Worm (Caenorhabditis elegans) whole organism, L4 larva: Measurements from ENCODE around the gene Y57G11C.1130.

Experiments
- F49E8.2 ChIP-seq: sonication (generic microtip); optimal IDR thresholded peaks from 2 replicates; lab custom pipeline; 2016; ENCODE audit warnings: missing compliant biosample characterization, mild to moderate bottlenecking, missing genetic modification characterization, borderline replicate concordance
- ama-1 ChIP-seq: fragments of 150-350 bp; optimal IDR thresholded peaks from 2 replicates; lab custom pipeline; 2014; ENCODE audit warnings: inconsistent platforms, mixed read lengths
- hif-1 ChIP-seq, 2 experiments: sonication (generic microtip); optimal IDR thresholded peaks; 2 replicates each; lab custom pipeline; 2016 to 2017; ENCODE audit warnings: missing compliant biosample characterization in 2 of 2, missing genetic modification characterization in 2 of 2, missing genetic modification reagents in 2 of 2, missing genotype in 2 of 2, mild to moderate bottlenecking in 1 of 2
- lin-15B ChIP-seq: fragments of 150-350 bp; sonication (generic microtip); optimal IDR thresholded peaks from 3 replicates; lab custom pipeline; 2014; ENCODE audit warnings: missing biosample characterization, missing genetic modification characterization
- lir-3 ChIP-seq: sonication (generic microtip); optimal IDR thresholded peaks from 2 replicates; lab custom pipeline; 2016; ENCODE audit warnings: mild to moderate bottlenecking, missing genetic modification characterization, missing compliant biosample characterization
- mdt-29 ChIP-seq: fragments of 200-800 bp; sonication (Bioruptor generic); IDR thresholded peaks from 2 replicates; pipeline ENCODE4 v1.3.6; 2022; ENCODE audit warnings: missing genetic modification reagents, missing genetic modification characterization, missing compliant biosample characterization
- nhr-11 ChIP-seq: fragments of 150-350 bp; optimal IDR thresholded peaks from 2 replicates; lab custom pipeline; 2014; ENCODE audit warnings: missing biosample characterization, missing genetic modification characterization
- nhr-237 ChIP-seq: sonication (generic microtip); optimal IDR thresholded peaks from 2 replicates; lab custom pipeline; 2017; ENCODE audit warnings: missing biosample characterization, missing genetic modification characterization
- nhr-6 ChIP-seq: fragments of 150-350 bp; optimal IDR thresholded peaks from 2 replicates; lab custom pipeline; 2014; ENCODE audit warnings: missing biosample characterization, missing genetic modification characterization
- pha-4 ChIP-seq, 2 experiments: fragments of 150-350 bp in 1 of 2; fragments of 200-800 bp in 1 of 2; sonication (Bioruptor generic) in 1 of 2; IDR thresholded peaks in 1 of 2; optimal IDR thresholded peaks in 1 of 2; 2 replicates each; pipeline versions ENCODE4 v1.3.6 to Lab custom; 2014 to 2022; ENCODE audit warnings: missing genetic modification characterization in 2 of 2, missing genetic modification reagents in 2 of 2, missing biosample characterization in 1 of 2, missing compliant biosample characterization in 1 of 2
- skn-1 ChIP-seq: fragments of 150-350 bp; optimal IDR thresholded peaks from 2 replicates; lab custom pipeline; 2014; ENCODE audit warnings: missing biosample characterization, missing genetic modification characterization
- unc-39 ChIP-seq: sonication (generic microtip); optimal IDR thresholded peaks from 2 replicates; lab custom pipeline; 2017; ENCODE audit warnings: missing biosample characterization, missing genetic modification characterization
- zag-1 ChIP-seq: fragments of 150-350 bp; optimal IDR thresholded peaks from 2 replicates; lab custom pipeline; 2014; ENCODE audit warnings: missing biosample characterization, missing genetic modification characterization

DNA sequence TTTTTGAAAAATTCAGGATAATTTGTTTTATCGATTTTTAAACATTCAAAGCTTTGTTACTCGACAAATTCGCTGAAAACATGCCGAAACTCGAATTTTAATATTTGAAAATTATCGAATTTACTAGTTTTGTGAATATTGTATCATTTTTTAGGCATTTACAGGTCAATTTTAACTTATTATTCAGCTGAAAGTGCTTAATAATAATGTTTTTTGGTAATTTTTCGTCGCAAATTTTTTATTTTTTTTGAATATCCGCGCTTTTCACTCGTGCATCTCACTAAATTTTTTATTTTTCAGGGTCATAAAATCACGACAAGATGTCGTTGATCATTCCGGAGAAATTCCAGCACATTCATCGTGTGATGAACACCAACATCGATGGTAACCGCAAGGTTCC lies 43.1 kb downstream of the Y57G11C.1130 start, which contains the start of gene rps-18:
- TF ChIP-seq F49E8.2 (tag; lab: Kevin White, UChicago), result no peak
- no peak for TF ChIP-seq lir-3 (tag; lab: Kevin White, UChicago)
- TF ChIP-seq nhr-6, result no peak
- no peak for TF ChIP-seq unc-39 (tag; lab: Kevin White, UChicago)
- no peak for TF ChIP-seq nhr-237 (tag; lab: Kevin White, UChicago)
- no peak for TF ChIP-seq pha-4 (GFP tag; IDR thresholded peaks at IDR 0.05; lab: Robert Waterston, UW)
- TF ChIP-seq pha-4 (tag; optimal IDR thresholded peaks at IDR 0.05; lab: Kevin White, UChicago), result no peak
- no peak for TF ChIP-seq nhr-11
- TF ChIP-seq ama-1, result no peak
- no peak for TF ChIP-seq zag-1 (tag; lab: Kevin White, UChicago)
- no peak for TF ChIP-seq hif-1 (tag; optimal IDR thresholded peaks at IDR 0.05; lab: Kevin White, UChicago)
- TF ChIP-seq mdt-29 (GFP tag; lab: Robert Waterston, UW), result no peak
- no peak for TF ChIP-seq skn-1
- no peak for TF ChIP-seq lin-15B (tag; lab: Kevin White, UChicago)
